Worm (Caenorhabditis elegans) whole organism, early embryonic: ENCODE results near the gene pals-23.
A peak's percentile ranks its signal among the peaks of the same experiment; 100 is the strongest.

Source experiments
- B0310.2 ChIP-seq: sonication (generic microtip); optimal IDR thresholded peaks from 2 replicates; lab custom pipeline; 2016; ENCODE audit warnings: mild to moderate bottlenecking, missing genetic modification characterization, missing compliant biosample characterization
- F13C5.2 ChIP-seq: sonication (generic microtip); optimal IDR thresholded peaks from 2 replicates; lab custom pipeline; 2017; ENCODE audit warnings: mild to moderate bottlenecking, missing genetic modification characterization, inconsistent platforms, missing compliant biosample characterization
- ama-1 ChIP-seq: fragments of 150-350 bp; optimal IDR thresholded peaks from 2 replicates; lab custom pipeline; 2014
- flt-1 ChIP-seq: fragments of 200-800 bp; sonication (Bioruptor generic); IDR thresholded peaks from 2 replicates; pipeline ENCODE4 v1.3.6; 2022; ENCODE audit warnings: missing genetic modification characterization, missing compliant biosample characterization
- hmg-4 ChIP-seq: fragments of 200-800 bp; sonication (Bioruptor generic); optimal IDR thresholded peaks from 2 replicates; lab custom pipeline; 2018; ENCODE audit warnings: mild to moderate bottlenecking, missing genetic modification characterization, missing compliant biosample characterization
- hnd-1 ChIP-seq: sonication (generic microtip); optimal IDR thresholded peaks from 2 replicates; lab custom pipeline; 2016; ENCODE audit warnings: missing genetic modification characterization, missing compliant biosample characterization
- pes-1 ChIP-seq: fragments of 200-800 bp; sonication (Bioruptor generic); IDR thresholded peaks from 2 replicates; pipeline ENCODE4 v1.3.6; 2022; ENCODE audit warnings: missing genetic modification reagents, missing genetic modification characterization, missing compliant biosample characterization
- scrt-1 ChIP-seq: fragments of 200-800 bp; sonication (Bioruptor generic); IDR thresholded peaks from 2 replicates; pipeline ENCODE4 v1.3.6; 2022; ENCODE audit warnings: missing genetic modification characterization, missing compliant biosample characterization
- sea-1 ChIP-seq: fragments of 200-800 bp; sonication (Bioruptor generic); conservative IDR thresholded peaks from 2 replicates; pipeline ENCODE4 v1.3.6; 2022; ENCODE audit warnings: missing genetic modification characterization, missing compliant biosample characterization
- tbx-37 ChIP-seq: fragments of 200-800 bp; sonication (Bioruptor generic); conservative IDR thresholded peaks from 2 replicates; pipeline ENCODE4 v1.3.6; 2022; ENCODE audit warnings: missing genetic modification reagents, missing genetic modification characterization, missing compliant biosample characterization
- tra-4 ChIP-seq: sonication (generic microtip); optimal IDR thresholded peaks from 2 replicates; lab custom pipeline; 2017; ENCODE audit warnings: missing genetic modification characterization, missing compliant biosample characterization

DNA sequence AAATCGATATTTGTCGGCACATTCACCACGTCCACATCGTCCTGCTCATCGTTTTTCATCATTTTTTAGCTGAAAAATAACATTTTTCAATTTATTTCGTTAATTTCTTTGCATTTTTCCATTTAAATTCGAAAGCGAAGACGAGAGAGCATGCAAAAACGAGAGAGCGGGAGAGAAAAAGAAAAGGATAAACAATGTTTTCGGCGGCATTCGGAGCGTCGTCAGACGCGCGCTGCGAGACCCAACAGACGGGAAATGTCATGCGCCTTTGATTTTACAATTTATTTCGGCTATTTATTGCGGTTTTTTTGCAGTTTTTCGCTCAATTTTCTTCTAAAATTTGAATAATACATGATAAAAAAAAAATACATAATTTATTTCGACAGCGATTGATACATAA lies 38.3 kb upstream of the pals-23 start, which contains the start of gene attf-3:
- TF ChIP-seq tra-4 (no peak), hnd-1 (no peak), scrt-1 (GFP tag; lab: Robert Waterston, UW) (no peak), B0310.2 (no peak), sea-1 (GFP tag; lab: Robert Waterston, UW) (no peak), ama-1 (lab: Kevin White, UChicago) (no peak), tbx-37 (GFP tag; lab: Robert Waterston, UW) (no peak), pes-1 (no peak), hmg-4 (GFP tag; lab: Kevin White, UChicago) (no peak), flt-1 (GFP tag; lab: Robert Waterston, UW) (no peak), F13C5.2 (peak; percentile 66)
